Fruit fly (Drosophila melanogaster) whole organism, embryonic: Measurements from ENCODE around the gene CG12438.
A peak's percentile ranks its signal among the peaks of the same experiment; 100 is the strongest.

Experiments
- CG11504 ChIP-seq: fragments of 200-800 bp; sonication (Bioruptor generic); optimal IDR thresholded peaks from 3 replicates; lab custom pipeline; 2019; ENCODE audit warnings: missing biosample characterization, mild to moderate bottlenecking, missing genetic modification characterization, moderate library complexity
- CG12071 ChIP-seq: fragments of 200-800 bp; sonication (Bioruptor generic); optimal IDR thresholded peaks from 3 replicates; lab custom pipeline; 2018; ENCODE audit warnings: missing biosample characterization, mild to moderate bottlenecking, missing genetic modification characterization
- CG14860 ChIP-seq: fragments of 200-800 bp; sonication (Bioruptor generic); IDR thresholded peaks from 3 replicates; pipeline ENCODE4 v1.3.6; 2022; ENCODE audit warnings: missing biosample characterization, missing genetic modification characterization; ENCODE audit not compliant: partially characterized antibody
- CG17829 ChIP-seq: fragments of 200-800 bp; optimal IDR thresholded peaks from 2 replicates; lab custom pipeline; 2019; ENCODE audit warnings: missing biosample characterization, mild to moderate bottlenecking, missing genetic modification characterization, moderate library complexity
- CG1792 ChIP-seq: fragments of 200-800 bp; sonication (Bioruptor generic); optimal IDR thresholded peaks from 2 replicates; lab custom pipeline; 2016; ENCODE audit warnings: missing biosample characterization, missing genetic modification characterization
- CG1832 ChIP-seq: fragments of 200-800 bp; sonication (Bioruptor generic); optimal IDR thresholded peaks from 2 replicates; lab custom pipeline; 2017; ENCODE audit warnings: missing biosample characterization, mild to moderate bottlenecking, missing genetic modification characterization, inconsistent platforms
- CG18599 ChIP-seq: fragments of 200-800 bp; sonication (Bioruptor generic); optimal IDR thresholded peaks from 3 replicates; lab custom pipeline; 2017; ENCODE audit warnings: missing biosample characterization, missing genetic modification characterization, mild to moderate bottlenecking, moderate library complexity, missing genetic modification reagents
- CG2199 ChIP-seq: fragments of 200-800 bp; sonication (Bioruptor generic); IDR thresholded peaks from 3 replicates; pipeline ENCODE4 v1.3.6; 2022; ENCODE audit warnings: missing biosample characterization, missing genetic modification characterization
- CG3281 ChIP-seq: fragments of 200-800 bp; sonication (Bioruptor generic); optimal IDR thresholded peaks from 3 replicates; lab custom pipeline; 2017; ENCODE audit warnings: missing biosample characterization, mild to moderate bottlenecking, missing genetic modification characterization
- CG34422 ChIP-seq: fragments of 200-800 bp; sonication (Bioruptor generic); IDR thresholded peaks from 3 replicates; pipeline ENCODE4 v1.3.6; 2022; ENCODE audit warnings: missing biosample characterization, missing genetic modification characterization
- CG4707 ChIP-seq: fragments of 200-800 bp; sonication (Bioruptor generic); optimal IDR thresholded peaks from 2 replicates; lab custom pipeline; 2018; ENCODE audit warnings: missing biosample characterization, mild to moderate bottlenecking, missing genetic modification characterization, moderate library complexity
- CG4730 ChIP-seq: fragments of 200-800 bp; sonication (Bioruptor generic); IDR thresholded peaks from 2 replicates; pipeline ENCODE4 v1.3.6; 2022; ENCODE audit warnings: missing biosample characterization, missing genetic modification characterization
- CG6175 ChIP-seq: fragments of 200-800 bp; sonication (Bioruptor generic); IDR thresholded peaks from 3 replicates; pipeline ENCODE4 v1.3.6; 2022; ENCODE audit warnings: missing biosample characterization, missing genetic modification characterization
- CG7372 ChIP-seq: fragments of 200-800 bp; sonication (Bioruptor generic); IDR thresholded peaks from 2 replicates; pipeline ENCODE4 v1.3.6; 2022; ENCODE audit warnings: missing biosample characterization, missing genetic modification characterization
- CG7839 ChIP-seq: fragments of 200-800 bp; sonication (Bioruptor generic); optimal IDR thresholded peaks from 3 replicates; lab custom pipeline; 2018; ENCODE audit warnings: missing biosample characterization, mild to moderate bottlenecking, missing genetic modification characterization, moderate library complexity
- CG8290 ChIP-seq, 3 experiments: fragments of 200-800 bp; sonication (Bioruptor generic); optimal IDR thresholded peaks; 2 replicates each; lab custom pipeline; 2016 to 2019; ENCODE audit warnings: missing biosample characterization in 3 of 3, missing genetic modification characterization in 3 of 3, mild to moderate bottlenecking in 2 of 3, moderate library complexity in 1 of 3
- CG8388 ChIP-seq: fragments of 200-800 bp; sonication (Bioruptor generic); optimal IDR thresholded peaks from 2 replicates; lab custom pipeline; 2019; ENCODE audit warnings: missing biosample characterization, mild to moderate bottlenecking, missing genetic modification characterization, moderate library complexity
- CG9437 ChIP-seq: fragments of 200-800 bp; sonication (Bioruptor generic); optimal IDR thresholded peaks from 2 replicates; lab custom pipeline; 2018; ENCODE audit warnings: missing biosample characterization, mild to moderate bottlenecking, missing genetic modification characterization
- CoRest ChIP-seq: fragments of 200-800 bp; sonication (Bioruptor generic); optimal IDR thresholded peaks from 3 replicates; lab custom pipeline; 2018; ENCODE audit warnings: missing biosample characterization, mild to moderate bottlenecking, missing genetic modification characterization, moderate library complexity
- Dbx ChIP-seq: fragments of 200-800 bp; sonication (Bioruptor generic); IDR thresholded peaks from 3 replicates; pipeline ENCODE4 v1.3.6; 2022; ENCODE audit warnings: missing biosample characterization, missing genetic modification characterization
- Drgx ChIP-seq: fragments of 200-800 bp; sonication (Bioruptor generic); IDR thresholded peaks from 2 replicates; pipeline ENCODE4 v1.3.6; 2022; ENCODE audit warnings: missing biosample characterization, missing genetic modification characterization
- E2f1 ChIP-seq: fragments of 200-800 bp; sonication (Bioruptor generic); IDR thresholded peaks from 2 replicates; pipeline ENCODE4 v1.3.6; 2022; ENCODE audit warnings: missing biosample characterization, missing genetic modification characterization
- Eip74EF ChIP-seq, 2 experiments: fragments of 200-800 bp in 1 of 2; fragments of >200 bp in 1 of 2; sonication (Bioruptor generic) in 1 of 2; optimal IDR thresholded peaks; 2 replicates each; lab custom pipeline; 2017 to 2019; ENCODE audit warnings: missing biosample characterization in 2 of 2, missing genetic modification characterization in 2 of 2, mild to moderate bottlenecking in 1 of 2, moderate library complexity in 1 of 2
- Ets97D ChIP-seq: fragments of 200-800 bp; sonication (Bioruptor generic); optimal IDR thresholded peaks from 3 replicates; lab custom pipeline; 2016; ENCODE audit warnings: missing biosample characterization, missing genetic modification characterization
- HLH3B ChIP-seq: fragments of 200-800 bp; sonication (Bioruptor generic); IDR thresholded peaks from 2 replicates; pipeline ENCODE4 v1.3.6; 2022; ENCODE audit warnings: missing biosample characterization, missing genetic modification characterization
- Hey ChIP-seq: fragments of 200-800 bp; sonication (Bioruptor generic); optimal IDR thresholded peaks from 3 replicates; lab custom pipeline; 2018; ENCODE audit warnings: missing biosample characterization, mild to moderate bottlenecking, missing genetic modification characterization
- MTF-1 ChIP-seq: fragments of 200-800 bp; sonication (Bioruptor generic); optimal IDR thresholded peaks from 2 replicates; lab custom pipeline; 2018; ENCODE audit warnings: missing biosample characterization, mild to moderate bottlenecking, missing genetic modification characterization, borderline replicate concordance
- Mad ChIP-seq: fragments of 200-800 bp; sonication (Bioruptor generic); optimal IDR thresholded peaks from 2 replicates; lab custom pipeline; 2016; ENCODE audit warnings: missing biosample characterization, missing genetic modification characterization
- Sox102F ChIP-seq: fragments of 200-800 bp; sonication (Bioruptor generic); optimal IDR thresholded peaks from 2 replicates; lab custom pipeline; 2018; ENCODE audit warnings: missing biosample characterization, mild to moderate bottlenecking, missing genetic modification characterization, moderate library complexity
- Stat92E ChIP-seq, 3 experiments: fragments of >200 bp in 2 of 3; fragments of 200-800 bp in 1 of 3; sonication (Bioruptor generic) in 1 of 3; optimal IDR thresholded peaks; 2 replicates each; lab custom pipeline; 2017 to 2019; ENCODE audit warnings: missing biosample characterization in 3 of 3, missing genetic modification characterization in 3 of 3, mild to moderate bottlenecking in 1 of 3, moderate library complexity in 1 of 3
- Xrp1 ChIP-seq: fragments of 200-800 bp; sonication (Bioruptor generic); IDR thresholded peaks from 2 replicates; pipeline ENCODE4 v1.3.6; 2022; ENCODE audit warnings: missing biosample characterization, missing genetic modification characterization
- aop ChIP-seq: fragments of 200-800 bp; sonication (Bioruptor generic); IDR thresholded peaks from 2 replicates; pipeline ENCODE4 v1.3.6; 2022; ENCODE audit warnings: missing biosample characterization, missing genetic modification characterization
- bsh ChIP-seq, 2 experiments: fragments of 200-800 bp; sonication (Bioruptor generic); optimal IDR thresholded peaks; 2 replicates each; lab custom pipeline; 2017 to 2018; ENCODE audit warnings: mild to moderate bottlenecking in 2 of 2, missing biosample characterization in 2 of 2, missing genetic modification characterization in 2 of 2, moderate library complexity in 1 of 2
- caup ChIP-seq: fragments of 200-800 bp; sonication (Bioruptor generic); optimal IDR thresholded peaks from 3 replicates; lab custom pipeline; 2017; ENCODE audit warnings: missing biosample characterization, mild to moderate bottlenecking, missing genetic modification characterization, moderate library complexity; ENCODE audit not compliant: severe bottlenecking
- crp ChIP-seq, 2 experiments: fragments of 200-800 bp; sonication (Bioruptor generic); optimal IDR thresholded peaks; 2 replicates in 1 of 2; 3 replicates in 1 of 2; lab custom pipeline; 2017; ENCODE audit warnings: missing biosample characterization in 2 of 2, missing genetic modification characterization in 2 of 2, mild to moderate bottlenecking in 1 of 2, moderate library complexity in 1 of 2
- fd64A ChIP-seq: fragments of 200-800 bp; sonication (Bioruptor generic); optimal IDR thresholded peaks from 3 replicates; lab custom pipeline; 2018; ENCODE audit warnings: missing biosample characterization, mild to moderate bottlenecking, missing genetic modification characterization
- mirr ChIP-seq: fragments of 200-800 bp; sonication (Bioruptor generic); optimal IDR thresholded peaks from 3 replicates; lab custom pipeline; 2018; ENCODE audit warnings: missing biosample characterization, mild to moderate bottlenecking, missing genetic modification characterization
- nmo ChIP-seq: fragments of 200-800 bp; sonication (Bioruptor generic); optimal IDR thresholded peaks from 2 replicates; lab custom pipeline; 2018; ENCODE audit warnings: missing biosample characterization, mild to moderate bottlenecking, missing genetic modification characterization, moderate library complexity
- peb ChIP-seq: fragments of 200-800 bp; sonication (Bioruptor generic); IDR thresholded peaks from 2 replicates; pipeline ENCODE4 v1.3.6; 2022; ENCODE audit warnings: missing biosample characterization, missing genetic modification characterization
- sd ChIP-seq: fragments of 200-800 bp; sonication (Bioruptor generic); optimal IDR thresholded peaks from 3 replicates; lab custom pipeline; 2018; ENCODE audit warnings: missing biosample characterization, mild to moderate bottlenecking, missing genetic modification characterization, moderate library complexity
- shn ChIP-seq: fragments of 200-800 bp; sonication (Bioruptor generic); optimal IDR thresholded peaks from 3 replicates; lab custom pipeline; 2016; ENCODE audit warnings: missing biosample characterization, missing genetic modification characterization
- sna ChIP-seq: fragments of 200-800 bp; sonication (Bioruptor generic); IDR thresholded peaks from 2 replicates; pipeline ENCODE4 v1.3.6; 2022; ENCODE audit warnings: missing biosample characterization, missing genetic modification characterization; ENCODE audit not compliant: partially characterized antibody
- tio ChIP-seq: fragments of 200-800 bp; sonication (Bioruptor generic); optimal IDR thresholded peaks from 2 replicates; lab custom pipeline; 2017; ENCODE audit warnings: missing biosample characterization, missing genetic modification characterization, inconsistent platforms
- zfh1 ChIP-seq: fragments of 200-800 bp; sonication (Bioruptor generic); IDR thresholded peaks from 3 replicates; pipeline ENCODE4 v1.3.6; 2022; ENCODE audit warnings: missing biosample characterization, missing genetic modification characterization
- zfh2 ChIP-seq: fragments of 200-800 bp; sonication (Bioruptor generic); optimal IDR thresholded peaks from 2 replicates; lab custom pipeline; 2016; ENCODE audit warnings: missing biosample characterization, missing genetic modification characterization

Gene CG12438

DNA sequence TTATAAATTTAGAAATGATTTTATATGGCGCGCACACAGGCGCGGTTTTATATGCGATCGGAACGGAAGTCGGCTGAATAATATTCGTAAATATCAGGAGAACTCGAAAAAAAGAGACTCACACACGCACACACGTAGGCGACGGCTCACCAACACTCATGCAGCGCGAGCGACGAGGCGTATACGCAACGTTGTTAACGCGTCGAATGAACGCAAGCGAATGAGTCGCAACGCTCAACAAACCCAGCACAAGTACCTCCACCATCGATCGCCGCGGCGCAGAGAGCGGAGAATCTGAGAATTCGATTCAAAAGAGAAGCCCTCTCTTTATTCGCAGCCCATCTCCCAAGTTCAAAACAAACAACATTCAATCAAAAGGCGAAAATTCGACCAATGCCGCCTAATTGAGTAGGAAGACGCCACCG is 16.5 kb upstream of the CG12438 start (continued):
- TF ChIP-seq sd (tag; lab: Kevin White, UChicago) (peak; percentile 55), sna (GFP tag; lab: Robert Waterston, UW) (peak; percentile 47; the same call in 1 of the 2 replicates), Mad (GFP tag; lab: Kevin White, UChicago) (peak; percentile 24), E2f1 (GFP tag; lab: Robert Waterston, UW) (0 out of 2 replicates have a peak, but pooled peaks have one; percentile 30), CG6175 (GFP tag; lab: Robert Waterston, UW) (0 out of 3 replicates have a peak, but pooled peaks have one; percentile 63), zfh1 (GFP tag; lab: Robert Waterston, UW) (peak; percentile 71), CG7372 (0 out of 2 replicates have a peak, but pooled peaks have one; percentile 49), tio (GFP tag; lab: Kevin White, UChicago) (no peak), HLH3B (GFP tag; lab: Robert Waterston, UW) (peak; percentile 53; the same call in 1 of the 2 replicates), CG1792 (GFP tag; lab: Kevin White, UChicago) (peak; percentile 9), caup (GFP tag; lab: Kevin White, UChicago) (peak; percentile 76), CG12071 (GFP tag; lab: Kevin White, UChicago) (peak; percentile 66), mirr (GFP tag; lab: Kevin White, UChicago) (peak; percentile 75), aop (peak; percentile 19; the same call in 1 of the 2 replicates), crp (GFP tag; optimal IDR thresholded peaks at IDR 0.05; lab: Kevin White, UChicago) (peak in 1 of 2 experiments; percentile 31), CG2199 (peak; percentile 91; the same call in 1 of the 3 replicates), MTF-1 (GFP tag; lab: Kevin White, UChicago) (peak; percentile 72), Dbx (peak; percentile 74; the same call in 2 of the 3 replicates), Eip74EF (GFP tag; optimal IDR thresholded peaks at IDR 0.05; lab: Kevin White, UChicago) (peak in 1 of 2 experiments; percentile 71), CG9437 (GFP tag; lab: Kevin White, UChicago) (peak; percentile 32), Stat92E (GFP tag; optimal IDR thresholded peaks at IDR 0.05; lab: Kevin White, UChicago) (peak in 1 of 3 experiments; percentile 20), Drgx (GFP tag; lab: Robert Waterston, UW) (0 out of 2 replicates have a peak, but pooled peaks have one; percentile 17), CG4730 (0 out of 2 replicates have a peak, but pooled peaks have one; percentile 37), CG17829 (tag; lab: Kevin White, UChicago) (peak; percentile 25), CG14860 (GFP tag; lab: Robert Waterston, UW) (0 out of 3 replicates have a peak, but pooled peaks have one; percentile 38), shn (GFP tag; lab: Kevin White, UChicago) (peak; percentile 5), Xrp1 (GFP tag; lab: Robert Waterston, UW) (peak; percentile 34; the same call in 1 of the 2 replicates), CG18599 (GFP tag; lab: Kevin White, UChicago) (peak; percentile 57), CG3281 (GFP tag; lab: Kevin White, UChicago) (peak; percentile 73), CG8290 (GFP tag; optimal IDR thresholded peaks at IDR 0.05; lab: Kevin White, UChicago) (no peak), CG8290 (tag; optimal IDR thresholded peaks at IDR 0.05; lab: Kevin White, UChicago) (peak in 1 of 2 experiments; percentile 77), fd64A (peak; percentile 2), zfh2 (GFP tag; lab: Kevin White, UChicago) (peak; percentile 9), CG7839 (tag; lab: Kevin White, UChicago) (peak; percentile 15)

DNA sequence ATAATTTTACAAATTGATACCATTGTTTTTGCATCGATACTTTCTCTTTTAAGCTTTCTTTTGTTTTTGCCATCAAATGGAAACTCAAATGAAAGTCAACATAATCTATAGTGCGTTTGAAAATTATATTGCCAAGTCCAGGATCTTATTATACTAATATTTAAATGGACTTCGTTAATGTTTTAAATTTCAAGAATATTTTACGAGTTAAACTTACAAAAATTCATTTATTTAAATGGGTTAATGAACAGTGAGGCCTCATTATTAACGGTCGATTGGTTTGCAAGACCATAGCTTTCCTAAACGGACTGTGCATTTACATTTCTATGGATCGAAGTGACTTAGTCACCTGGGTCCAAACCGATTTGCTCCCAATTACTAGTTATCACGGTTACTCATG is 15.7 kb upstream of the CG12438 start:
- no peak for TF ChIP-seq peb (GFP tag; lab: Robert Waterston, UW)
- peak; percentile 13 for TF ChIP-seq Sox102F (GFP tag; lab: Kevin White, UChicago)
- TF ChIP-seq bsh (GFP tag; optimal IDR thresholded peaks at IDR 0.05; lab: Kevin White, UChicago), result no peak
- no peak for TF ChIP-seq CoRest (tag; lab: Kevin White, UChicago)
- TF ChIP-seq CG11504 (tag; lab: Kevin White, UChicago), result no peak
- peak; percentile 62 for TF ChIP-seq CG8388
- no peak for TF ChIP-seq CG4707
- no peak for TF ChIP-seq Hey (tag; lab: Kevin White, UChicago)
- TF ChIP-seq CG34422, result no peak
- no peak for TF ChIP-seq Ets97D
- TF ChIP-seq nmo (GFP tag; lab: Kevin White, UChicago), result peak; percentile 31
- no peak for TF ChIP-seq CG1832 (GFP tag; lab: Kevin White, UChicago)
